Fruit fly (Drosophila melanogaster) whole organism, prepupa: Measurements from ENCODE around the gene Ubx.

Source experiments
- CG11762 ChIP-seq: fragments of 200-800 bp; sonication (Bioruptor generic); optimal IDR thresholded peaks from 3 replicates; lab custom pipeline; 2016; ENCODE audit warnings: missing biosample characterization, missing genetic modification characterization; ENCODE audit not compliant: insufficient read depth
- CG16779 ChIP-seq: fragments of 200-800 bp; sonication (Bioruptor generic); optimal IDR thresholded peaks from 3 replicates; lab custom pipeline; 2017; ENCODE audit warnings: missing biosample characterization, mild to moderate bottlenecking, missing genetic modification characterization
- Hr39 ChIP-seq: fragments of 200-800 bp; sonication (Bioruptor generic); optimal IDR thresholded peaks from 2 replicates; lab custom pipeline; 2016; ENCODE audit warnings: missing biosample characterization, missing genetic modification characterization
- Sox15 ChIP-seq: fragments of 200-800 bp; sonication (Bioruptor generic); optimal IDR thresholded peaks from 3 replicates; lab custom pipeline; 2016; ENCODE audit warnings: missing biosample characterization, missing genetic modification characterization

DNA sequence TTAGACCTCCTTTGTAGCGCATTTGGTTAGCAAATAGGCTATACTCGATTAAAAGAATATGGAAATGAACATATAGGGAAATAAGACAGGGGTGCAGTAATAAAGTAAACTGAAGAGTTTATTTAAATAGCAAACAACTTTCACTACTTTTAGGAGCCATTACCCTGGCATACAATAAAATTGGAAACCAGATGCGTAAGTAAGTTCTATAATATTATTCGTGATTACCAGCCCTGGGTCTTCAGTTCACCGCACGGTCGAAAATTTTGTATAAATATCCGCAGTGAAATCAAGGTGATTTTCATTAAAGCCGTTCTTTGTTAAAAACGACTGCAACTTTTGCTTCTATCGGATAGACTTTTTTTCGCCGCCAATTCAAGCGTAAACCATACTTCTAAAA lies 119.2 kb downstream of the Ubx start, which contains the start of gene CG17562:
- TF ChIP-seq CG11762 (GFP tag; lab: Kevin White, UChicago): no peak
- no peak for TF ChIP-seq Hr39 (GFP tag; lab: Kevin White, UChicago)
- TF ChIP-seq CG16779 (tag; lab: Kevin White, UChicago): no peak
- TF ChIP-seq Sox15: no peak
